Worm (Caenorhabditis elegans) whole organism, young adult: Measurements from ENCODE around the gene chl-1.

Source experiments
- B0261.1 ChIP-seq: sonication (generic microtip); optimal IDR thresholded peaks from 2 replicates; lab custom pipeline; 2016; ENCODE audit warnings: mild to moderate bottlenecking, missing genetic modification characterization, moderate library complexity, missing compliant biosample characterization
- C06A6.2 ChIP-seq: fragments of 200-800 bp; sonication (Bioruptor generic); conservative IDR thresholded peaks from 2 replicates; pipeline ENCODE4 v1.3.6; 2022; ENCODE audit warnings: missing genetic modification characterization, missing compliant biosample characterization
- F37B4.10 ChIP-seq: fragments of 200-800 bp; sonication (Bioruptor generic); IDR thresholded peaks from 2 replicates; pipeline ENCODE4 v1.3.6; 2022; ENCODE audit warnings: missing genetic modification characterization, missing compliant biosample characterization
- K12H6.12 ChIP-seq: fragments of 200-800 bp; sonication (Bioruptor generic); optimal IDR thresholded peaks from 2 replicates; lab custom pipeline; 2018; ENCODE audit warnings: mild to moderate bottlenecking, missing genetic modification characterization, missing compliant biosample characterization
- T07F8.4 ChIP-seq: sonication (generic microtip); optimal IDR thresholded peaks from 2 replicates; lab custom pipeline; 2016; ENCODE audit warnings: mild to moderate bottlenecking, missing genetic modification characterization, moderate library complexity, missing compliant biosample characterization
- Y53F4B.3 ChIP-seq: fragments of 200-800 bp; sonication (Bioruptor generic); IDR thresholded peaks from 2 replicates; pipeline ENCODE4 v1.3.6; 2022; ENCODE audit warnings: missing genetic modification reagents, missing genetic modification characterization, missing compliant biosample characterization
- Y67H2A.10 ChIP-seq: fragments of 200-800 bp; sonication (Bioruptor generic); conservative IDR thresholded peaks from 2 replicates; pipeline ENCODE4 v1.3.6; 2022; ENCODE audit warnings: missing genetic modification reagents, missing genetic modification characterization, missing compliant biosample characterization
- akir-1 ChIP-seq: fragments of 200-800 bp; sonication (Bioruptor generic); optimal IDR thresholded peaks from 2 replicates; lab custom pipeline; 2018; ENCODE audit warnings: mild to moderate bottlenecking, missing genetic modification characterization, moderate library complexity, missing compliant biosample characterization
- ama-1 ChIP-seq, 3 experiments: fragments of 150-350 bp in 1 of 3; sonication (generic microtip) in 2 of 3; optimal IDR thresholded peaks; 2 replicates each; lab custom pipeline; 2014 to 2018; ENCODE audit warnings: missing biosample characterization in 2 of 3, missing genetic modification characterization in 2 of 3, missing genetic modification reagents in 2 of 3
- attf-3 ChIP-seq: fragments of 200-800 bp; sonication (Bioruptor generic); conservative IDR thresholded peaks from 2 replicates; pipeline ENCODE4 v1.3.6; 2022; ENCODE audit warnings: missing genetic modification reagents, missing genetic modification characterization, missing compliant biosample characterization
- attf-5 ChIP-seq: fragments of 200-800 bp; sonication (Bioruptor generic); optimal IDR thresholded peaks from 2 replicates; lab custom pipeline; 2018; ENCODE audit warnings: mild to moderate bottlenecking, missing genetic modification characterization, missing compliant biosample characterization
- bed-2 ChIP-seq: fragments of 200-800 bp; sonication (Bioruptor generic); IDR thresholded peaks from 2 replicates; pipeline ENCODE4 v1.3.6; 2022; ENCODE audit warnings: missing genetic modification reagents, missing genetic modification characterization, missing compliant biosample characterization
- ccch-3 ChIP-seq: fragments of 200-800 bp; sonication (Bioruptor generic); optimal IDR thresholded peaks from 2 replicates; lab custom pipeline; 2018; ENCODE audit warnings: mild to moderate bottlenecking, missing genetic modification characterization, missing compliant biosample characterization
- cebp-2 ChIP-seq: fragments of 200-800 bp; sonication (Bioruptor generic); IDR thresholded peaks from 2 replicates; pipeline ENCODE4 v1.3.6; 2022; ENCODE audit warnings: missing genetic modification characterization, missing compliant biosample characterization
- ceh-58 ChIP-seq: fragments of 200-800 bp; sonication (Bioruptor generic); IDR thresholded peaks from 2 replicates; pipeline ENCODE4 v1.3.6; 2022; ENCODE audit warnings: missing genetic modification characterization, missing compliant biosample characterization
- egl-44 ChIP-seq: fragments of 200-800 bp; sonication (Bioruptor generic); IDR thresholded peaks from 2 replicates; pipeline ENCODE4 v1.3.6; 2022; ENCODE audit warnings: missing genetic modification reagents, missing genetic modification characterization, missing compliant biosample characterization
- egrh-3 ChIP-seq: fragments of 200-800 bp; sonication (Bioruptor generic); IDR thresholded peaks from 2 replicates; pipeline ENCODE4 v1.3.6; 2022; ENCODE audit warnings: missing genetic modification reagents, missing genetic modification characterization, missing compliant biosample characterization
- fkh-3 ChIP-seq: sonication (generic microtip); optimal IDR thresholded peaks from 2 replicates; lab custom pipeline; 2016; ENCODE audit warnings: mild to moderate bottlenecking, missing genetic modification characterization, missing compliant biosample characterization
- hlh-12 ChIP-seq: sonication (generic microtip); optimal IDR thresholded peaks from 2 replicates; lab custom pipeline; 2016; ENCODE audit warnings: missing genetic modification characterization, missing compliant biosample characterization
- hsf-1 ChIP-seq: fragments of 200-800 bp; sonication (Bioruptor generic); IDR thresholded peaks from 2 replicates; pipeline ENCODE4 v1.3.6; 2022; ENCODE audit warnings: missing genetic modification reagents, missing genetic modification characterization, missing compliant biosample characterization
- let-526 ChIP-seq: fragments of 200-800 bp; sonication (Bioruptor generic); IDR thresholded peaks from 2 replicates; pipeline ENCODE4 v1.3.6; 2022; ENCODE audit warnings: missing genetic modification reagents, missing genetic modification characterization, missing compliant biosample characterization
- lin-35 ChIP-seq, 3 experiments: fragments of 150-350 bp in 2 of 3; sonication (generic microtip) in 1 of 3; optimal IDR thresholded peaks; 2 replicates each; lab custom pipeline; 2014 to 2018; ENCODE audit warnings: missing biosample characterization in 3 of 3, missing genetic modification characterization in 3 of 3, missing genetic modification reagents in 3 of 3
- lin-54 ChIP-seq: fragments of 200-800 bp; sonication (Bioruptor generic); optimal IDR thresholded peaks from 2 replicates; lab custom pipeline; 2018; ENCODE audit warnings: mild to moderate bottlenecking, missing genetic modification characterization, missing compliant biosample characterization
- lsy-27 ChIP-seq: sonication (generic microtip); optimal IDR thresholded peaks from 2 replicates; lab custom pipeline; 2017; ENCODE audit warnings: missing genetic modification characterization, mild to moderate bottlenecking, missing compliant biosample characterization, antibody characterized with exemption, missing genotype, borderline replicate concordance; ENCODE audit not compliant: insufficient read depth
- madf-8 ChIP-seq: fragments of 200-800 bp; sonication (Bioruptor generic); conservative IDR thresholded peaks from 2 replicates; pipeline ENCODE4 v1.3.6; 2022; ENCODE audit warnings: missing genetic modification reagents, missing genetic modification characterization, missing compliant biosample characterization
- nfya-1 ChIP-seq: sonication (generic microtip); optimal IDR thresholded peaks from 2 replicates; lab custom pipeline; 2017; ENCODE audit warnings: antibody characterized with exemption, missing compliant biosample characterization, missing genetic modification characterization, borderline replicate concordance; ENCODE audit not compliant: insufficient read depth
- nhr-120 ChIP-seq: fragments of 200-800 bp; sonication (Bioruptor generic); IDR thresholded peaks from 2 replicates; pipeline ENCODE4 v1.3.6; 2022; ENCODE audit warnings: missing genetic modification characterization, missing compliant biosample characterization
- nhr-179 ChIP-seq: sonication (generic microtip); optimal IDR thresholded peaks from 2 replicates; lab custom pipeline; 2016; ENCODE audit warnings: mild to moderate bottlenecking, missing genetic modification characterization, missing compliant biosample characterization
- pha-4 ChIP-seq: fragments of 150-350 bp; sonication (generic microtip); optimal IDR thresholded peaks from 2 replicates; lab custom pipeline; 2014; ENCODE audit warnings: missing biosample characterization, missing genetic modification reagents, missing genetic modification characterization
- rcor-1 ChIP-seq: fragments of 200-800 bp; sonication (Bioruptor generic); IDR thresholded peaks from 2 replicates; pipeline ENCODE4 v1.3.6; 2022; ENCODE audit warnings: missing genetic modification reagents, missing genetic modification characterization, missing compliant biosample characterization
- rec-8 ChIP-seq, 2 experiments: sonication (generic microtip); optimal IDR thresholded peaks; 2 replicates each; lab custom pipeline; 2016; ENCODE audit warnings: mild to moderate bottlenecking in 2 of 2, missing genetic modification characterization in 2 of 2, missing genetic modification reagents in 2 of 2, missing genotype in 2 of 2, missing biosample characterization in 1 of 2, missing compliant biosample characterization in 1 of 2, moderate library complexity in 1 of 2
- repo-1 ChIP-seq: sonication (generic microtip); optimal IDR thresholded peaks from 2 replicates; lab custom pipeline; 2017; ENCODE audit warnings: mild to moderate bottlenecking, missing genetic modification characterization, missing compliant biosample characterization
- sea-2 ChIP-seq: fragments of 200-800 bp; sonication (Bioruptor generic); IDR thresholded peaks from 2 replicates; pipeline ENCODE4 v1.3.6; 2022; ENCODE audit warnings: missing genetic modification characterization, missing compliant biosample characterization
- snpc-4 ChIP-seq, 5 experiments: fragments of 150-350 bp in 1 of 5; sonication (generic microtip) in 4 of 5; optimal IDR thresholded peaks; 2 replicates each; lab custom pipeline; 2014 to 2018; ENCODE audit warnings: missing genetic modification characterization in 5 of 5, missing biosample characterization in 3 of 5, antibody characterized with exemption in 2 of 5, mild to moderate bottlenecking in 2 of 5, missing compliant biosample characterization in 2 of 5, missing genotype in 2 of 5, moderate library complexity in 2 of 5, missing genetic modification reagents in 1 of 5
- somi-1 ChIP-seq: fragments of 200-800 bp; sonication (Bioruptor generic); optimal IDR thresholded peaks from 2 replicates; lab custom pipeline; 2018; ENCODE audit warnings: mild to moderate bottlenecking, missing genetic modification characterization, missing compliant biosample characterization
- sptf-2 ChIP-seq: fragments of 200-800 bp; sonication (Bioruptor generic); optimal IDR thresholded peaks from 2 replicates; lab custom pipeline; 2018; ENCODE audit warnings: mild to moderate bottlenecking, missing genetic modification characterization, missing compliant biosample characterization
- tlf-1 ChIP-seq: fragments of 200-800 bp; sonication (Bioruptor generic); optimal IDR thresholded peaks from 2 replicates; lab custom pipeline; 2018; ENCODE audit warnings: mild to moderate bottlenecking, missing genetic modification characterization, missing compliant biosample characterization
- zfh-2 ChIP-seq: fragments of 200-800 bp; sonication (Bioruptor generic); conservative IDR thresholded peaks from 2 replicates; pipeline ENCODE4 v1.3.6; 2022; ENCODE audit warnings: missing genetic modification reagents, missing genetic modification characterization, missing compliant biosample characterization
- ztf-25 ChIP-seq: fragments of 200-800 bp; sonication (Bioruptor generic); IDR thresholded peaks from 2 replicates; pipeline ENCODE4 v1.3.6; 2022; ENCODE audit warnings: missing genetic modification reagents, missing genetic modification characterization, missing compliant biosample characterization
- ztf-28 ChIP-seq: fragments of 200-800 bp; sonication (Bioruptor generic); IDR thresholded peaks from 2 replicates; pipeline ENCODE4 v1.3.6; 2022; ENCODE audit warnings: missing genetic modification reagents, missing genetic modification characterization, missing compliant biosample characterization

chl-1 gene

DNA sequence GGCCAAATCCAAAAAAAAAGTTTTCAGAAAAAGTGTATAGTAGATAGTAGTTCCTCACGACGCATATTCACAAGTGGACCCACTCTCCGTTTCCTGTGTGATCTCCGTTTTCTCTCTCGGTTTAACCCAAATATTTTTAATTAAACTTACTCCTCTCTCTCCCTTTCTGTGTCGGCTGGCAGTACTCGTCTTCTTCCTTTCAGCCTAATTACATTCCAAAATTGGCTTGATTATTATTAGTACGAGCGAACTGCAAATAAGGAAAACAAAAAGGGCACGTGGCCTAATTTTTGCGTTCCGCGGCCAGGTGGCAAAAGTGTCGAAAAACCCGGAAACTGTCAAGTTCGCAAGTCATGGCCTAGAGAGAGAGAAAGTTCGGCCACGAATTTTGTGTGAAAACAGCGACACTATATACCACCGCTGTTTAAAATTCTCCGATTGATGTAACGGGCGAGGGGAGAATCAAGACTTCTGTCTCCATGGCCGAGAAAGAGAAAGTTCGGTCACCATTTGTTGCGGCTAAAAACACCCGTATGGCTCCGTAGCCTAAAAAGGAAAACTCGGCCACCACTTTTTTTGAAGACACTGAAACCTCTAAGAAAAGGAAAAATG is 8.0 kb downstream of the chl-1 start:
- no peak for TF ChIP-seq B0261.1
- no peak for TF ChIP-seq nfya-1 (tag; lab: Kevin White, UChicago)
- no peak for TF ChIP-seq sea-2 (GFP tag; lab: Robert Waterston, UW)
- TF ChIP-seq pha-4 (tag; lab: Kevin White, UChicago): no peak
- TF ChIP-seq T07F8.4 (tag; lab: Kevin White, UChicago): no peak
- TF ChIP-seq snpc-4 (GFP tag; optimal IDR thresholded peaks at IDR 0.05; lab: Kevin White, UChicago): no peak
- TF ChIP-seq snpc-4 (tag; optimal IDR thresholded peaks at IDR 0.05; lab: Kevin White, UChicago): no peak
- no peak for TF ChIP-seq lsy-27
- TF ChIP-seq ccch-3 (GFP tag; lab: Kevin White, UChicago): no peak
- TF ChIP-seq cebp-2 (GFP tag; lab: Robert Waterston, UW): no peak
- no peak for TF ChIP-seq madf-8 (GFP tag; lab: Robert Waterston, UW)
- TF ChIP-seq ztf-25 (GFP tag; lab: Robert Waterston, UW): no peak
- TF ChIP-seq hsf-1: no peak
- no peak for TF ChIP-seq ama-1 (optimal IDR thresholded peaks at IDR 0.05; lab: Kevin White, UChicago)
- no peak for TF ChIP-seq ama-1 (GFP tag; optimal IDR thresholded peaks at IDR 0.05; lab: Kevin White, UChicago)
- TF ChIP-seq K12H6.12 (tag; lab: Kevin White, UChicago): no peak
- TF ChIP-seq rcor-1 (GFP tag; lab: Robert Waterston, UW): no peak
- TF ChIP-seq egl-44 (GFP tag; lab: Robert Waterston, UW): no peak
- no peak for TF ChIP-seq egrh-3

DNA sequence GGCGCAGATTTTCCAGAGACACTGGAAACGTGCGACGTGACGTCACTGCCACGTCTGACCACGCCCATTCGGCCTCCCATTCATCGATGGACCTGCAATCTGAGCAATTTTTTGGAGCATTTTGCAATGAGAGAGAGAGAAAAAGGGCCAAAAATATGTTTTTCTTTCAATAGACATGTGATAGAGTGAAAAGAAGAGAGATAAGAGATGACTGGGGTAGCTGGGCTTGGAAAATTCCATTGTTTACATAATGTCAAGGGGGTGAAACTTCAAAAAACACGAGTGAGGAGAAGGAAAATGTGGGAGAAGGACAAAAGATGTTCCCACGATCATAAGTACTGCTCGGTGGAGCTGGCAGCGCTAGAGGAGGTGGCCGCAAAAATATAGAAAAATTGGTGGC is 9.1 kb downstream of the chl-1 start, which contains the start of gene M03C11.1:
M03C11.1 (minus strand) TSS at position 101 of the 400 bp plus-strand sequence.
- TF ChIP-seq Y53F4B.3 (GFP tag; lab: Robert Waterston, UW) (no peak), hlh-12 (tag; lab: Kevin White, UChicago) (no peak), attf-3 (GFP tag; lab: Robert Waterston, UW) (no peak), egrh-3 (no peak), bed-2 (no peak), C06A6.2 (GFP tag; lab: Robert Waterston, UW) (no peak), nhr-120 (GFP tag; lab: Robert Waterston, UW) (no peak), zfh-2 (GFP tag; lab: Robert Waterston, UW) (no peak), ztf-25 (GFP tag; lab: Robert Waterston, UW) (no peak), sptf-2 (GFP tag; lab: Kevin White, UChicago) (no peak), fkh-3 (tag; lab: Kevin White, UChicago) (no peak), Y67H2A.10 (no peak), rec-8 (tag; optimal IDR thresholded peaks at IDR 0.05; lab: Kevin White, UChicago) (no peak), let-526 (GFP tag; lab: Robert Waterston, UW) (no peak), akir-1 (GFP tag; lab: Kevin White, UChicago) (no peak), ccch-3 (GFP tag; lab: Kevin White, UChicago) (no peak), ceh-58 (GFP tag; lab: Robert Waterston, UW) (no peak), pha-4 (tag; lab: Kevin White, UChicago) (no peak)

DNA sequence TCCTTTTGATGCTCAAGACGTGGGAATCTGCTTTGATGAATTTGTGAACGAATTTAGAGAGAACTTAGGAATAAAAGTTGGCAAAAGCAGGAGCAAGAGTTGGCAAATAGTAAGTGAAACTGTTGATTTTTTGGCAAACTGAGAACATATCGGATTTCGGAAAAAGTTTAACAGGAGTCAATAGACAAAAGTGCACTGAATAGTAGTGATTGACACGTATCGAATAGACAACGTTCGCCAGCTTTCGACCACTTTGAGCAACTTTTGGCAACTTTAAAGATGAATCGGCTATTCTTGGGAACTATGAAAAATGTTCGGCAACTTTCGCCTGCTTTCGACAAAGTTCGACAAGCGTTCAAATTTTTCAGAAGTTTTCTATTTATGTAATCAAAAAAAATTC is 13.4 kb downstream of the chl-1 start, which contains the start of gene M03C11.9:
M03C11.9 (minus strand) TSS at position 101 of the 400 bp plus-strand sequence.
- no peak for TF ChIP-seq attf-5 (GFP tag; lab: Kevin White, UChicago)
- no peak for TF ChIP-seq repo-1 (tag; lab: Kevin White, UChicago)
- TF ChIP-seq lin-54 (GFP tag; lab: Kevin White, UChicago): no peak
- TF ChIP-seq cebp-2 (GFP tag; lab: Robert Waterston, UW): no peak
- TF ChIP-seq somi-1 (GFP tag; lab: Kevin White, UChicago): no peak
- no peak for TF ChIP-seq F37B4.10 (GFP tag; lab: Robert Waterston, UW)
- TF ChIP-seq tlf-1 (GFP tag; lab: Kevin White, UChicago): no peak
- TF ChIP-seq C06A6.2 (GFP tag; lab: Robert Waterston, UW): no peak
- no peak for TF ChIP-seq ztf-28 (GFP tag; lab: Robert Waterston, UW)
- TF ChIP-seq lin-35 (GFP tag; optimal IDR thresholded peaks at IDR 0.05; lab: Kevin White, UChicago): no peak
- no peak for TF ChIP-seq nhr-179 (tag; lab: Kevin White, UChicago)
- TF ChIP-seq Y53F4B.3 (GFP tag; lab: Robert Waterston, UW): no peak
- TF ChIP-seq, all 124 proteins: peak for 0
